Fruit fly (Drosophila melanogaster) whole organism, embryonic: ENCODE data around the gene mRpL30.
A peak's percentile ranks its signal among the peaks of the same experiment; 100 is the strongest.

ENCODE experiments used
- CG10209 ChIP-seq: fragments of 200-800 bp; sonication (Bioruptor generic); optimal IDR thresholded peaks from 3 replicates; lab custom pipeline; 2017; ENCODE audit warnings: missing biosample characterization, mild to moderate bottlenecking, missing genetic modification characterization, missing genetic modification reagents
- CG10959 ChIP-seq: fragments of 200-800 bp; sonication (Bioruptor generic); IDR thresholded peaks from 2 replicates; pipeline ENCODE4 v1.3.6; 2022; ENCODE audit warnings: missing biosample characterization, missing genetic modification characterization
- CG11695 ChIP-seq: fragments of 200-800 bp; sonication (Bioruptor generic); IDR thresholded peaks from 3 replicates; pipeline ENCODE4 v1.3.6; 2022; ENCODE audit warnings: missing biosample characterization, missing genetic modification characterization
- CG12236 ChIP-seq: fragments of 200-800 bp; sonication (Bioruptor generic); optimal IDR thresholded peaks from 2 replicates; lab custom pipeline; 2016; ENCODE audit warnings: missing biosample characterization, missing genetic modification characterization
- CG14965 ChIP-seq: fragments of 200-800 bp; sonication (Bioruptor generic); optimal IDR thresholded peaks from 2 replicates; lab custom pipeline; 2016; ENCODE audit warnings: missing biosample characterization, missing genetic modification characterization, borderline replicate concordance
- CG15479 ChIP-seq: fragments of 200-800 bp; sonication (Bioruptor generic); optimal IDR thresholded peaks from 3 replicates; lab custom pipeline; 2019; ENCODE audit warnings: missing biosample characterization, mild to moderate bottlenecking, missing genetic modification characterization, moderate library complexity
- CG17328 ChIP-seq: fragments of 200-800 bp; sonication (Bioruptor generic); IDR thresholded peaks from 2 replicates; pipeline ENCODE4 v1.3.6; 2022; ENCODE audit warnings: missing biosample characterization, missing genetic modification characterization
- CG17568 ChIP-seq: fragments of 200-800 bp; sonication (Bioruptor generic); optimal IDR thresholded peaks from 2 replicates; lab custom pipeline; 2018; ENCODE audit warnings: missing biosample characterization, mild to moderate bottlenecking, missing genetic modification characterization, moderate library complexity
- CG2120 ChIP-seq: fragments of 200-800 bp; sonication (Bioruptor generic); optimal IDR thresholded peaks from 3 replicates; lab custom pipeline; 2016; ENCODE audit warnings: missing biosample characterization, missing genetic modification characterization
- CG2712 ChIP-seq: fragments of 200-800 bp; optimal IDR thresholded peaks from 3 replicates; lab custom pipeline; 2019; ENCODE audit warnings: missing biosample characterization, mild to moderate bottlenecking, missing genetic modification characterization, moderate library complexity
- CG31365 ChIP-seq: fragments of 200-800 bp; sonication (Bioruptor generic); optimal IDR thresholded peaks from 2 replicates; lab custom pipeline; 2018; ENCODE audit warnings: missing biosample characterization, mild to moderate bottlenecking, missing genetic modification characterization
- CG34422 ChIP-seq: fragments of 200-800 bp; sonication (Bioruptor generic); IDR thresholded peaks from 3 replicates; pipeline ENCODE4 v1.3.6; 2022; ENCODE audit warnings: missing biosample characterization, missing genetic modification characterization
- CG3838 ChIP-seq: fragments of 200-800 bp; sonication (Bioruptor generic); optimal IDR thresholded peaks from 3 replicates; lab custom pipeline; 2016; ENCODE audit warnings: missing biosample characterization, missing genetic modification characterization
- CG4730 ChIP-seq: fragments of 200-800 bp; sonication (Bioruptor generic); IDR thresholded peaks from 2 replicates; pipeline ENCODE4 v1.3.6; 2022; ENCODE audit warnings: missing biosample characterization, missing genetic modification characterization
- CG5953 ChIP-seq: fragments of 200-800 bp; sonication (Bioruptor generic); IDR thresholded peaks from 2 replicates; pipeline ENCODE4 v1.3.6; 2022; ENCODE audit warnings: missing biosample characterization, missing genetic modification characterization
- CG6175 ChIP-seq: fragments of 200-800 bp; sonication (Bioruptor generic); IDR thresholded peaks from 3 replicates; pipeline ENCODE4 v1.3.6; 2022; ENCODE audit warnings: missing biosample characterization, missing genetic modification characterization
- CG7271 ChIP-seq: fragments of 200-800 bp; sonication (Bioruptor generic); optimal IDR thresholded peaks from 2 replicates; lab custom pipeline; 2018; ENCODE audit warnings: missing biosample characterization, mild to moderate bottlenecking, missing genetic modification characterization, moderate library complexity
- CG9215 ChIP-seq: fragments of 200-800 bp; sonication (Bioruptor generic); IDR thresholded peaks from 2 replicates; pipeline ENCODE4 v1.3.6; 2022; ENCODE audit warnings: missing biosample characterization, missing genetic modification characterization
- CG9437 ChIP-seq: fragments of 200-800 bp; sonication (Bioruptor generic); optimal IDR thresholded peaks from 2 replicates; lab custom pipeline; 2018; ENCODE audit warnings: missing biosample characterization, mild to moderate bottlenecking, missing genetic modification characterization
- D ChIP-seq, 2 experiments: fragments of 200-800 bp in 1 of 2; fragments of >200 bp in 1 of 2; sonication (Bioruptor generic) in 1 of 2; optimal IDR thresholded peaks; 2 replicates in 1 of 2; 3 replicates in 1 of 2; lab custom pipeline; 2017; ENCODE audit warnings: mild to moderate bottlenecking in 1 of 2, missing biosample characterization in 1 of 2, missing genetic modification characterization in 1 of 2, missing genetic modification reagents in 1 of 2
- Dip3 ChIP-seq: fragments of 200-800 bp; sonication (Bioruptor generic); optimal IDR thresholded peaks from 3 replicates; lab custom pipeline; 2016; ENCODE audit warnings: missing biosample characterization, missing genetic modification characterization
- Fer1 ChIP-seq: fragments of 200-800 bp; sonication (Bioruptor generic); optimal IDR thresholded peaks from 2 replicates; lab custom pipeline; 2017; ENCODE audit warnings: missing biosample characterization, mild to moderate bottlenecking, missing genetic modification characterization
- HLH3B ChIP-seq: fragments of 200-800 bp; sonication (Bioruptor generic); IDR thresholded peaks from 2 replicates; pipeline ENCODE4 v1.3.6; 2022; ENCODE audit warnings: missing biosample characterization, missing genetic modification characterization
- HLHmδ ChIP-seq: fragments of 200-800 bp; sonication (Bioruptor generic); optimal IDR thresholded peaks from 2 replicates; lab custom pipeline; 2018; ENCODE audit warnings: missing biosample characterization, mild to moderate bottlenecking, missing genetic modification characterization, moderate library complexity
- Hr39 ChIP-seq: fragments of >200 bp; optimal IDR thresholded peaks from 2 replicates; lab custom pipeline; 2017
- Nf-YC ChIP-seq: fragments of 200-800 bp; optimal IDR thresholded peaks from 3 replicates; lab custom pipeline; 2019; ENCODE audit warnings: missing biosample characterization, mild to moderate bottlenecking, missing genetic modification characterization, moderate library complexity
- Pdp1 ChIP-seq, 2 experiments: fragments of 200-800 bp; sonication (Bioruptor generic); optimal IDR thresholded peaks; 3 replicates each; lab custom pipeline; 2016; ENCODE audit warnings: missing biosample characterization in 2 of 2, missing genetic modification characterization in 2 of 2, mild to moderate bottlenecking in 1 of 2, moderate library complexity in 1 of 2
- Poxn ChIP-seq: fragments of 200-800 bp; sonication (Bioruptor generic); IDR thresholded peaks from 2 replicates; pipeline ENCODE4 v1.3.6; 2022; ENCODE audit warnings: missing biosample characterization, missing genetic modification characterization
- Taf1 ChIP-seq: fragments of 200-800 bp; sonication (Bioruptor generic); IDR thresholded peaks from 2 replicates; pipeline ENCODE4 v1.3.6; 2022; ENCODE audit warnings: missing biosample characterization, missing genetic modification characterization
- Tbp ChIP-seq: fragments of >200 bp; optimal IDR thresholded peaks from 2 replicates; lab custom pipeline; 2018; ENCODE audit warnings: missing biosample characterization, missing genetic modification characterization
- al ChIP-seq: fragments of 200-800 bp; sonication (Bioruptor generic); IDR thresholded peaks from 2 replicates; pipeline ENCODE4 v1.3.6; 2022; ENCODE audit warnings: missing biosample characterization, missing genetic modification characterization
- bab2 ChIP-seq: fragments of 200-800 bp; sonication (Bioruptor generic); optimal IDR thresholded peaks from 2 replicates; lab custom pipeline; 2016; ENCODE audit warnings: missing biosample characterization, missing genetic modification characterization
- bbx ChIP-seq: fragments of 200-800 bp; sonication (Bioruptor generic); IDR thresholded peaks from 2 replicates; pipeline ENCODE4 v1.3.6; 2022; ENCODE audit warnings: missing biosample characterization, missing genetic modification characterization; ENCODE audit not compliant: partially characterized antibody
- bsh ChIP-seq, 2 experiments: fragments of 200-800 bp; sonication (Bioruptor generic); optimal IDR thresholded peaks; 2 replicates each; lab custom pipeline; 2017 to 2018; ENCODE audit warnings: mild to moderate bottlenecking in 2 of 2, missing biosample characterization in 2 of 2, missing genetic modification characterization in 2 of 2, moderate library complexity in 1 of 2
- croc ChIP-seq: fragments of 200-800 bp; sonication (Bioruptor generic); conservative IDR thresholded peaks from 3 replicates; pipeline ENCODE4 v1.3.6; 2022; ENCODE audit warnings: missing biosample characterization, missing genetic modification characterization
- crp ChIP-seq, 2 experiments: fragments of 200-800 bp; sonication (Bioruptor generic); optimal IDR thresholded peaks; 2 replicates in 1 of 2; 3 replicates in 1 of 2; lab custom pipeline; 2017; ENCODE audit warnings: missing biosample characterization in 2 of 2, missing genetic modification characterization in 2 of 2, mild to moderate bottlenecking in 1 of 2, moderate library complexity in 1 of 2
- dysf ChIP-seq: fragments of 200-800 bp; sonication (Bioruptor generic); IDR thresholded peaks from 3 replicates; pipeline ENCODE4 v1.3.6; 2022; ENCODE audit warnings: missing biosample characterization, missing genetic modification characterization
- eve ChIP-seq, 2 experiments: fragments of >200 bp; optimal IDR thresholded peaks; 2 replicates each; lab custom pipeline; 2017; ENCODE audit warnings: missing biosample characterization in 2 of 2, missing genetic modification characterization in 2 of 2
- jumu ChIP-seq: fragments of 200-800 bp; sonication (Bioruptor generic); optimal IDR thresholded peaks from 3 replicates; lab custom pipeline; 2016; ENCODE audit warnings: missing biosample characterization, missing genetic modification characterization
- mirr ChIP-seq: fragments of 200-800 bp; sonication (Bioruptor generic); optimal IDR thresholded peaks from 3 replicates; lab custom pipeline; 2018; ENCODE audit warnings: missing biosample characterization, mild to moderate bottlenecking, missing genetic modification characterization
- odd ChIP-seq: fragments of 200-800 bp; sonication (Bioruptor generic); optimal IDR thresholded peaks from 2 replicates; lab custom pipeline; 2017; ENCODE audit warnings: missing biosample characterization, mild to moderate bottlenecking, missing genetic modification characterization
- pros ChIP-seq: fragments of 200-800 bp; sonication (Bioruptor generic); optimal IDR thresholded peaks from 3 replicates; lab custom pipeline; 2019; ENCODE audit warnings: missing biosample characterization, mild to moderate bottlenecking, missing genetic modification characterization, moderate library complexity
- run ChIP-seq: fragments of 200-800 bp; sonication (Bioruptor generic); optimal IDR thresholded peaks from 3 replicates; lab custom pipeline; 2018; ENCODE audit warnings: missing biosample characterization, mild to moderate bottlenecking, missing genetic modification characterization
- sens ChIP-seq: fragments of 200-800 bp; sonication (Bioruptor generic); peaks from one replicate; lab custom pipeline; 2016; ENCODE audit warnings: missing biosample characterization, missing genetic modification characterization
- sima ChIP-seq: fragments of 200-800 bp; sonication (Bioruptor generic); optimal IDR thresholded peaks from 2 replicates; lab custom pipeline; 2016; ENCODE audit warnings: missing biosample characterization, missing genetic modification characterization
- stc ChIP-seq: fragments of 200-800 bp; sonication (Bioruptor generic); IDR thresholded peaks from 2 replicates; pipeline ENCODE4 v1.3.6; 2022; ENCODE audit warnings: missing biosample characterization, missing genetic modification characterization
- tin ChIP-seq: fragments of 200-800 bp; sonication (Bioruptor generic); optimal IDR thresholded peaks from 3 replicates; lab custom pipeline; 2016; ENCODE audit warnings: missing biosample characterization, missing genetic modification characterization
- tio ChIP-seq: fragments of 200-800 bp; sonication (Bioruptor generic); optimal IDR thresholded peaks from 2 replicates; lab custom pipeline; 2017; ENCODE audit warnings: missing biosample characterization, missing genetic modification characterization, inconsistent platforms
- usp ChIP-seq: fragments of >200 bp; optimal IDR thresholded peaks from 2 replicates; lab custom pipeline; 2017; ENCODE audit warnings: missing biosample characterization, missing genetic modification characterization
- zen2 ChIP-seq: fragments of 200-800 bp; sonication (Bioruptor generic); IDR thresholded peaks from 3 replicates; pipeline ENCODE4 v1.3.6; 2022; ENCODE audit warnings: missing biosample characterization, missing genetic modification characterization; ENCODE audit not compliant: partially characterized antibody
- zf30C ChIP-seq: fragments of 200-800 bp; sonication (Bioruptor generic); optimal IDR thresholded peaks from 3 replicates; lab custom pipeline; 2018; ENCODE audit warnings: missing biosample characterization, mild to moderate bottlenecking, missing genetic modification characterization

Gene mRpL30

DNA sequence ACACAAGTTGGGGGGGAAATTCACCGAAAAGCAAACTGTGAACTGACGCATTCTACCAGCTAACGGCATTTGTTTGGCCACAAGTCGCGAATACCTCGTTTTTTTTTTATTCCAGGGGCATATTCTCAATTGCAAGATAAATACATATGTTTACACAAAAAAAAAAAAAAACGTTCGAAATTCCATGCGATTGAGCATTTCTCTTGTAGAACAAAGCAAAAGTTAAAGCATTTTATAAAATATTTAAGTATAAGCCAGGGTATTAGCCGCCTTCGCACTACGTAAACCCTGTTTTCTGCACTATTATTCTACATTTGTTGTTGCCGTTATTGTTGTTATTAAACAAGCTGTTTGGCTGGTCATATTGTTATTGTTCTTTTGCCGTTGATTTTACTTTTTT, 33.3 kb upstream of the mRpL30 start (continued):
- TF ChIP-seq Hr39 (lab: Kevin White, UChicago): no peak
- TF ChIP-seq CG17328 (GFP tag; lab: Robert Waterston, UW): no peak
- TF ChIP-seq croc (GFP tag; lab: Robert Waterston, UW): no peak
- TF ChIP-seq CG3838 (GFP tag; lab: Kevin White, UChicago): no peak
- no peak for TF ChIP-seq CG15479 (GFP tag; lab: Kevin White, UChicago)
- no peak for TF ChIP-seq mirr (GFP tag; lab: Kevin White, UChicago)
- TF ChIP-seq stc (GFP tag; lab: Robert Waterston, UW): no peak
- no peak for TF ChIP-seq pros (GFP tag; lab: Kevin White, UChicago)
- peak; percentile 31 for TF ChIP-seq Dip3 (GFP tag; lab: Kevin White, UChicago)
- TF ChIP-seq HLH3B (GFP tag; lab: Robert Waterston, UW): peak; percentile 39; the same call in 1 of the 2 replicates
- TF ChIP-seq sima (GFP tag; lab: Kevin White, UChicago): no peak
- TF ChIP-seq zf30C (GFP tag; lab: Kevin White, UChicago): no peak
- TF ChIP-seq run (tag; lab: Kevin White, UChicago): no peak
- no peak for TF ChIP-seq CG5953
- no peak for TF ChIP-seq CG6175
- TF ChIP-seq eve (GFP tag; optimal IDR thresholded peaks at IDR 0.05; lab: Kevin White, UChicago): peak in 1 of 2 experiments; percentile 5
- TF ChIP-seq CG9437 (GFP tag; lab: Kevin White, UChicago): no peak
- no peak for TF ChIP-seq Fer1 (GFP tag; lab: Kevin White, UChicago)
- TF ChIP-seq CG11695: no peak; the same call in 2 of the 3 replicates
- no peak for TF ChIP-seq HLHmδ (GFP tag; lab: Kevin White, UChicago)
- no peak for TF ChIP-seq bbx
- no peak for TF ChIP-seq CG31365 (tag; lab: Kevin White, UChicago)
- 0 out of 2 replicates have a peak, but pooled peaks have one; percentile 17 for TF ChIP-seq Taf1 (GFP tag; lab: Robert Waterston, UW)
- TF ChIP-seq CG12236 (GFP tag; lab: Kevin White, UChicago): no peak
- no peak for TF ChIP-seq CG10959
- no peak for TF ChIP-seq crp (GFP tag; optimal IDR thresholded peaks at IDR 0.05; lab: Kevin White, UChicago)
- peak; percentile 42; the same call in 1 of the 2 replicates for TF ChIP-seq CG9215 (GFP tag; lab: Robert Waterston, UW)
- TF ChIP-seq CG10209 (GFP tag; lab: Kevin White, UChicago): peak; percentile 3
- TF ChIP-seq CG14965 (GFP tag; lab: Kevin White, UChicago): no peak
- TF ChIP-seq al (GFP tag; lab: Robert Waterston, UW): peak; percentile 27; the same call in 1 of the 2 replicates
- TF ChIP-seq tin: no peak
- no peak for TF ChIP-seq CG34422 (GFP tag; lab: Robert Waterston, UW)
- TF ChIP-seq bab2 (GFP tag; lab: Kevin White, UChicago): no peak
- no peak for TF ChIP-seq CG17568 (GFP tag; lab: Kevin White, UChicago)
- no peak for TF ChIP-seq Tbp
- no peak for TF ChIP-seq CG7271 (tag; lab: Kevin White, UChicago)
- TF ChIP-seq D (optimal IDR thresholded peaks at IDR 0.05; lab: Kevin White, UChicago): no peak
- TF ChIP-seq D (GFP tag; optimal IDR thresholded peaks at IDR 0.05; lab: Kevin White, UChicago): no peak
- TF ChIP-seq jumu (GFP tag; lab: Kevin White, UChicago): no peak
- TF ChIP-seq sens (GFP tag; lab: Kevin White, UChicago): peak; percentile 80
- no peak for TF ChIP-seq CG2712 (tag; lab: Kevin White, UChicago)
- peak; percentile 39; the same call in 1 of the 3 replicates for TF ChIP-seq dysf (GFP tag; lab: Robert Waterston, UW)
- no peak for TF ChIP-seq Nf-YC (tag; lab: Kevin White, UChicago)
- no peak for TF ChIP-seq zen2
- TF ChIP-seq bsh (GFP tag; optimal IDR thresholded peaks at IDR 0.05; lab: Kevin White, UChicago): peak in 1 of 2 experiments; percentile 5
- TF ChIP-seq odd: no peak
- no peak for TF ChIP-seq tio (GFP tag; lab: Kevin White, UChicago)
- TF ChIP-seq CG4730 (GFP tag; lab: Robert Waterston, UW): no peak
- TF ChIP-seq Pdp1 (GFP tag; optimal IDR thresholded peaks at IDR 0.05; lab: Kevin White, UChicago): peak; percentile 5 to 8
- peak; percentile 57 for TF ChIP-seq CG2120
- TF ChIP-seq usp (GFP tag; lab: Kevin White, UChicago): no peak
- no peak for TF ChIP-seq Poxn (GFP tag; lab: Robert Waterston, UW)
